Fruit fly (Drosophila melanogaster): ENCODE data around the gene Sdic3.

- TF ChIP-seq HmgD (GFP tag; optimal IDR thresholded peaks at IDR 0.05) = no peak
- no peak for TF ChIP-seq Nf-YB (GFP tag; optimal IDR thresholded peaks at IDR 0.05)
- no peak for TF ChIP-seq CG7372 (GFP tag; IDR thresholded peaks at IDR 0.05)
- no peak for TF ChIP-seq CG6791 (GFP tag; IDR thresholded peaks at IDR 0.05; ENCODE audit: partially characterized antibody)
- TF ChIP-seq gce (GFP tag; IDR thresholded peaks at IDR 0.05) = no peak
- TF ChIP-seq tx (GFP tag; optimal IDR thresholded peaks at IDR 0.05) = no peak
- no peak for TF ChIP-seq CG2202 (tag; optimal IDR thresholded peaks at IDR 0.05)
- no peak for TF ChIP-seq YL-1 (GFP tag; optimal IDR thresholded peaks at IDR 0.05)
- no peak for TF ChIP-seq CG11560 (tag; IDR thresholded peaks at IDR 0.05)
- TF ChIP-seq lmd (GFP tag; IDR thresholded peaks at IDR 0.05) = no peak
- TF ChIP-seq Adf1 (GFP tag; IDR thresholded peaks at IDR 0.05) = no peak
- TF ChIP-seq CG10979 (tag; optimal IDR thresholded peaks at IDR 0.05) = no peak
- TF ChIP-seq Camta (GFP tag; optimal IDR thresholded peaks at IDR 0.05) = no peak
- no peak for TF ChIP-seq CG3065 (GFP tag; optimal IDR thresholded peaks at IDR 0.05)
Measured at dm6 chrX:20155947-20156346, 38.1 kb downstream of the Sdic3 start.
